Fruit fly (Drosophila melanogaster) whole organism: ENCODE data around the gene TpnC73F.

Experiments
- CG8478 ChIP-seq: fragments of >200 bp; optimal IDR thresholded peaks from 2 replicates; lab custom pipeline; 2018; ENCODE audit warnings: inconsistent platforms
- Dll ChIP-seq: fragments of >200 bp; optimal IDR thresholded peaks from 2 replicates; lab custom pipeline; 2017
- EcR ChIP-seq, 2 experiments: fragments of >200 bp; optimal IDR thresholded peaks; 2 replicates each; lab custom pipeline; 2017; ENCODE audit warnings: missing biosample characterization in 2 of 2, missing genetic modification characterization in 2 of 2, missing genetic modification reagents in 2 of 2
- pan ChIP-seq: fragments of >200 bp; optimal IDR thresholded peaks from 2 replicates; lab custom pipeline; 2017
- psq ChIP-seq: fragments of >200 bp; optimal IDR thresholded peaks from 2 replicates; lab custom pipeline; 2017
- usp ChIP-seq: fragments of >200 bp; optimal IDR thresholded peaks from 2 replicates; lab custom pipeline; 2017; ENCODE audit warnings: missing biosample characterization, missing genetic modification characterization, mixed read lengths

dm6 chr3L:17055467-17055877, 9.6 kb downstream of the TpnC73F start, which contains the start of gene CG7724:
- TF ChIP-seq EcR (GFP tag; optimal IDR thresholded peaks at IDR 0.05; lab: Kevin White, UChicago), result no peak
- no peak for TF ChIP-seq psq (lab: Kevin White, UChicago)
- no peak for TF ChIP-seq CG8478 (lab: Kevin White, UChicago)
- TF ChIP-seq pan (lab: Kevin White, UChicago), result no peak
- TF ChIP-seq Dll (lab: Kevin White, UChicago), result no peak
- no peak for TF ChIP-seq usp
